Fruit fly (Drosophila melanogaster): Measurements from ENCODE around the gene S-Lap3.

S-Lap3 gene

DNA sequence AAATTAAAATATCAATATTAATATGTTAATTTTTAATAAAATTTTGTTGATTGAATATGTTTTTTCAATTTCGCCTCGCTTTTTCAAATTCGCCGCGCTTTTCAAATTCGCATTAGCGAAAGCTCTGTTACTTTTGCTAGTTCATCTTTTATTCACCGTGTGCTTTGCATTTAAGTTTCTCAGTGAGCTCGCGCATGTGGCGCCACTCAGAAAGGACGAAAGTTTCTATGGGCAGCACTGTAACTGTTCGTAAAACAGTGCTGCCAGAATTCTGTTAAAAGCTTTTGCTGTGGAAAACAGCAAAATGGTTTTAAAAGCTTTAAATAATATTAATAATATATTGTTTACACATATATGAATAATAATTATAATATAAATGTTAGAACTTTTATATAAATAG, 43.0 kb downstream of the S-Lap3 start:
- TF ChIP-seq Taf1 (GFP tag; IDR thresholded peaks at IDR 0.05) (no peak), CG15514 (GFP tag; optimal IDR thresholded peaks at IDR 0.05) (peak; percentile 79), B-H2 (GFP tag; optimal IDR thresholded peaks at IDR 0.05) (no peak), tin (GFP tag; optimal IDR thresholded peaks at IDR 0.05) (no peak), CG32772 (GFP tag; IDR thresholded peaks at IDR 0.05) (no peak), kay (GFP tag; optimal IDR thresholded peaks at IDR 0.05) (no peak), CG2712 (tag; optimal IDR thresholded peaks at IDR 0.05) (peak; percentile 21), CG11504 (tag; optimal IDR thresholded peaks at IDR 0.05) (peak; percentile 4), CG12104 (GFP tag; optimal IDR thresholded peaks at IDR 0.05) (no peak), CG9797 (GFP tag; optimal IDR thresholded peaks at IDR 0.05) (no peak), nmo (GFP tag; optimal IDR thresholded peaks at IDR 0.05) (no peak), az2 (GFP tag; optimal IDR thresholded peaks at IDR 0.05) (no peak), CG10321 (GFP tag; IDR thresholded peaks at IDR 0.05) (no peak), Oli (tag; optimal IDR thresholded peaks at IDR 0.05) (no peak), CG5953 (GFP tag; IDR thresholded peaks at IDR 0.05) (no peak), CG8359 (GFP tag; optimal IDR thresholded peaks at IDR 0.05; ENCODE audit: borderline replicate concordance) (no peak), CG7928 (GFP tag; optimal IDR thresholded peaks at IDR 0.05) (no peak), CG11456 (GFP tag; IDR thresholded peaks at IDR 0.05) (peak; percentile 40; the same call in 1 of the 3 replicates), CG13296 (GFP tag; optimal IDR thresholded peaks at IDR 0.05) (no peak), btn (GFP tag; optimal IDR thresholded peaks at IDR 0.05) (no peak), sima (GFP tag; optimal IDR thresholded peaks at IDR 0.05) (no peak), Elba2 (GFP tag; optimal IDR thresholded peaks at IDR 0.05) (no peak), mld (GFP tag; IDR thresholded peaks at IDR 0.05; ENCODE audit: partially characterized antibody) (no peak), CG3847 (GFP tag; IDR thresholded peaks at IDR 0.05) (no peak), CG15011 (GFP tag; optimal IDR thresholded peaks at IDR 0.05) (no peak), onecut (GFP tag; IDR thresholded peaks at IDR 0.05) (no peak), Hmr (GFP tag; optimal IDR thresholded peaks at IDR 0.05) (no peak), CG11696 (GFP tag; IDR thresholded peaks at IDR 0.05) (no peak), Bteb2 (GFP tag; optimal IDR thresholded peaks at IDR 0.05) (no peak), Sin3A (optimal IDR thresholded peaks at IDR 0.05) (no peak), gcm (GFP tag; optimal IDR thresholded peaks at IDR 0.05) (no peak), gsb (GFP tag; IDR thresholded peaks at IDR 0.05) (no peak), CTCF (GFP tag; optimal IDR thresholded peaks at IDR 0.05) (peak; percentile 92), Tbp (GFP tag; optimal IDR thresholded peaks at IDR 0.05) (no peak), CG18764 (GFP tag; optimal IDR thresholded peaks at IDR 0.05) (no peak), Ets65A (GFP tag) (peak; percentile 86), Dip2 (GFP tag; IDR thresholded peaks at IDR 0.05) (no peak), Dref (GFP tag; IDR thresholded peaks at IDR 0.05) (no peak), CG13775 (GFP tag; optimal IDR thresholded peaks at IDR 0.05) (no peak), Dp (GFP tag; optimal IDR thresholded peaks at IDR 0.05) (peak; percentile 21), Hr3 (GFP tag; optimal IDR thresholded peaks at IDR 0.05) (no peak), tll (GFP tag; optimal IDR thresholded peaks at IDR 0.05) (no peak), zfh2 (GFP tag; optimal IDR thresholded peaks at IDR 0.05) (no peak), zen (tag; optimal IDR thresholded peaks at IDR 0.05) (no peak), ken (GFP tag; IDR thresholded peaks at IDR 0.05) (no peak), CG4360 (GFP tag; IDR thresholded peaks at IDR 0.05) (no peak), pho (GFP tag; optimal IDR thresholded peaks at IDR 0.05) (no peak), dysf (GFP tag; IDR thresholded peaks at IDR 0.05) (no peak), hkb (optimal IDR thresholded peaks at IDR 0.05) (no peak), hkb (GFP tag; IDR thresholded peaks at IDR 0.05) (no peak), Aef1 (GFP tag; IDR thresholded peaks at IDR 0.05) (no peak), slou (GFP tag; optimal IDR thresholded peaks at IDR 0.05) (no peak), run (tag; optimal IDR thresholded peaks at IDR 0.05) (no peak), zfh1 (GFP tag; IDR thresholded peaks at IDR 0.05) (no peak), gce (GFP tag; IDR thresholded peaks at IDR 0.05) (no peak)
